Worm (Caenorhabditis elegans): Measurements from ENCODE around the gene hch-1.

DNA sequence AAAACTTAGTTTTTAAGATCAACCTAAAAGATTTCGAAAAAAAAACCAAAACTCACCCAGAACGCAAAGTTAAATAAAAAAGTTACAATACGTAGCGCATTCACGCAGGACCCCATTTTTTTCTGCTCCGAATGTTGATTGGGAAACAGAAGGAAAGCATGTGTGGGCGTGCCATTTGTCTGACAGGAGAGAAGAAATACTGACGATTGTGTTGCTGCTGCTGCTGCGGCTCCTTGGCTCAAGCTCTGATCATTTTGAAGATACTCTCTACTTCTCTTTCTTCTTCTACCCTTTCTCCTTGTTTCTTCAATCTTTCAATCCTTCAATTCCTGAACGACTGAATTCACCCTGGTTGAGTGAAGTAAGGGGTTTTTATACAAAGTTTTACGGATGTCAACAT lies 29.5 kb upstream of the hch-1 start, which contains the start of gene tsp-8:
- no peak for TF ChIP-seq nhr-11 (tag; optimal IDR thresholded peaks at IDR 0.05)
- TF ChIP-seq nhr-28 (tag; optimal IDR thresholded peaks at IDR 0.05), result no peak
- TF ChIP-seq ZK546.5 (tag; optimal IDR thresholded peaks at IDR 0.05), result no peak
